Worm (Caenorhabditis elegans) whole organism, L2 larva: ENCODE results near the gene C53C11.5.

Experiments
- aly-2 ChIP-seq: fragments of 150-350 bp; optimal IDR thresholded peaks from 2 replicates; lab custom pipeline; 2014; ENCODE audit warnings: missing biosample characterization, missing genetic modification characterization
- blmp-1 ChIP-seq: sonication (generic microtip); optimal IDR thresholded peaks from 2 replicates; lab custom pipeline; 2017; ENCODE audit warnings: missing genetic modification characterization, mild to moderate bottlenecking, missing compliant biosample characterization, antibody characterized with exemption, moderate library complexity; ENCODE audit not compliant: insufficient read depth
- ceh-16 ChIP-seq: fragments of 150-350 bp; optimal IDR thresholded peaks from 2 replicates; lab custom pipeline; 2014; ENCODE audit warnings: missing biosample characterization, missing genetic modification characterization
- ceh-82 ChIP-seq: fragments of 150-350 bp; optimal IDR thresholded peaks from 2 replicates; lab custom pipeline; 2014; ENCODE audit warnings: missing biosample characterization, missing genetic modification characterization
- crh-2 ChIP-seq: sonication (generic microtip); optimal IDR thresholded peaks from 2 replicates; lab custom pipeline; 2017; ENCODE audit warnings: missing biosample characterization, missing genetic modification characterization
- dmd-4 ChIP-seq: sonication (generic microtip); optimal IDR thresholded peaks from 2 replicates; lab custom pipeline; 2017; ENCODE audit warnings: missing biosample characterization, missing genetic modification characterization
- egl-27 ChIP-seq: sonication (generic microtip); optimal IDR thresholded peaks from 3 replicates; lab custom pipeline; 2017; ENCODE audit warnings: missing biosample characterization, missing genetic modification reagents, missing genetic modification characterization
- nhr-11 ChIP-seq: fragments of 150-350 bp; optimal IDR thresholded peaks from 2 replicates; lab custom pipeline; 2014; ENCODE audit warnings: missing biosample characterization, missing genetic modification characterization
- sem-4 ChIP-seq: fragments of 150-350 bp; optimal IDR thresholded peaks from 2 replicates; lab custom pipeline; 2014; ENCODE audit warnings: missing biosample characterization, missing genetic modification reagents, missing genetic modification characterization
- snpc-4 ChIP-seq: fragments of 150-350 bp; optimal IDR thresholded peaks from 2 replicates; lab custom pipeline; 2014; ENCODE audit warnings: missing biosample characterization, missing genetic modification characterization
- unc-55 ChIP-seq: fragments of 150-350 bp; sonication (generic microtip); optimal IDR thresholded peaks from 3 replicates; lab custom pipeline; 2014; ENCODE audit warnings: missing biosample characterization, missing genetic modification reagents, missing genetic modification characterization
- unc-62 ChIP-seq: fragments of 150-350 bp; optimal IDR thresholded peaks from 2 replicates; lab custom pipeline; 2014; ENCODE audit warnings: missing biosample characterization, missing genetic modification reagents, missing genetic modification characterization

- TF ChIP-seq unc-55 (GFP tag; lab: Kevin White, UChicago), result no peak
- no peak for TF ChIP-seq egl-27
- TF ChIP-seq sem-4 (tag; lab: Kevin White, UChicago), result no peak
- no peak for TF ChIP-seq nhr-11 (tag; lab: Kevin White, UChicago)
- TF ChIP-seq dmd-4 (tag; lab: Kevin White, UChicago), result no peak
- no peak for TF ChIP-seq ceh-16 (tag; lab: Kevin White, UChicago)
- TF ChIP-seq crh-2 (tag; lab: Kevin White, UChicago), result no peak
- no peak for TF ChIP-seq ceh-82 (tag; lab: Kevin White, UChicago)
- no peak for TF ChIP-seq snpc-4 (tag; lab: Kevin White, UChicago)
- no peak for TF ChIP-seq blmp-1 (tag; lab: Kevin White, UChicago)
- no peak for TF ChIP-seq aly-2
- no peak for TF ChIP-seq unc-62 (GFP tag; lab: Kevin White, UChicago)
Measured at ce11 chrX:17327226-17327625, 6.6 kb upstream of the C53C11.5 start.
